ENCODE assay signal across 2 fruit fly cellular contexts in genomic region chr3L:4825584-4825983, dm6.
TF ChIP-seq lines count a peak whose summit lies in the region.

TSS of gene Dhc64C (minus strand) at chr3L:4825687.
TSS of gene LeuRS-m (plus strand) at chr3L:4825853.

TF ChIP-seq in whole organism, embryonic, 481 proteins besides CTCF, POLR2A, EP300 and RAD21 (continued from another document and continues in another):
- no peak for TF ChIP-seq Trl (optimal IDR thresholded peaks at IDR 0.05; lab: Kevin White, UChicago)
- peak; percentile 16 for TF ChIP-seq Trl (GFP tag; optimal IDR thresholded peaks at IDR 0.05; lab: Kevin White, UChicago)
- TF ChIP-seq bbx (GFP tag; IDR thresholded peaks at IDR 0.05; lab: Robert Waterston, UW; ENCODE audit: partially characterized antibody), result peak; percentile 72
- no peak for TF ChIP-seq ranshi (GFP tag; IDR thresholded peaks at IDR 0.05; lab: Robert Waterston, UW)
- TF ChIP-seq CG1024 (GFP tag; IDR thresholded peaks at IDR 0.05; lab: Robert Waterston, UW), result no peak
- no peak for TF ChIP-seq CG6175 (GFP tag; IDR thresholded peaks at IDR 0.05; lab: Robert Waterston, UW)
- TF ChIP-seq ken (GFP tag; IDR thresholded peaks at IDR 0.05; lab: Robert Waterston, UW), result no peak; the same call in 2 of the 3 replicates
- TF ChIP-seq knrl (GFP tag; IDR thresholded peaks at IDR 0.05; lab: Robert Waterston, UW; ENCODE audit: partially characterized antibody), result peak; percentile 69
- no peak for TF ChIP-seq pfk (GFP tag; optimal IDR thresholded peaks at IDR 0.05; lab: Kevin White, UChicago)
- no peak; the same call in 3 of the 4 replicates for TF ChIP-seq Gug (GFP tag; IDR thresholded peaks at IDR 0.05; lab: Robert Waterston, UW)
- TF ChIP-seq kah (GFP tag; optimal IDR thresholded peaks at IDR 0.05; lab: Kevin White, UChicago), result no peak
- TF ChIP-seq CG18476 (GFP tag; optimal IDR thresholded peaks at IDR 0.05; lab: Kevin White, UChicago), result no peak
- TF ChIP-seq en (GFP tag; optimal IDR thresholded peaks at IDR 0.05; lab: Kevin White, UChicago), result no peak
- TF ChIP-seq CG4360 (GFP tag; IDR thresholded peaks at IDR 0.05; lab: Robert Waterston, UW), result no peak
- TF ChIP-seq pita (GFP tag; optimal IDR thresholded peaks at IDR 0.05; lab: Kevin White, UChicago), result no peak
- no peak for TF ChIP-seq cad (GFP tag; optimal IDR thresholded peaks at IDR 0.05; lab: Kevin White, UChicago)
- peak; percentile 46 for TF ChIP-seq CG9817 (tag; optimal IDR thresholded peaks at IDR 0.05; lab: Kevin White, UChicago)
- peak; percentile 14 for TF ChIP-seq fu2 (GFP tag; optimal IDR thresholded peaks at IDR 0.05; lab: Kevin White, UChicago)
- TF ChIP-seq CG11695 (GFP tag; IDR thresholded peaks at IDR 0.05; lab: Robert Waterston, UW), result no peak
- TF ChIP-seq Atf3 (GFP tag; optimal IDR thresholded peaks at IDR 0.05; lab: Kevin White, UChicago), result peak; percentile 62
- TF ChIP-seq tin (GFP tag; optimal IDR thresholded peaks at IDR 0.05; lab: Kevin White, UChicago), result peak; percentile 38
- peak; percentile 39 for TF ChIP-seq CoRest (tag; optimal IDR thresholded peaks at IDR 0.05; lab: Kevin White, UChicago)
- TF ChIP-seq Fer1 (GFP tag; optimal IDR thresholded peaks at IDR 0.05; lab: Kevin White, UChicago), result no peak
- TF ChIP-seq CG11398 (GFP tag; optimal IDR thresholded peaks at IDR 0.05; lab: Kevin White, UChicago), result no peak
- TF ChIP-seq CG17912 (GFP tag; optimal IDR thresholded peaks at IDR 0.05; lab: Kevin White, UChicago), result peak; percentile 9
- peak; percentile 65 for TF ChIP-seq CG14860 (GFP tag; IDR thresholded peaks at IDR 0.05; lab: Robert Waterston, UW; ENCODE audit: partially characterized antibody)
- peak in 1 of 2 experiments; percentile 81 for TF ChIP-seq insv (GFP tag; optimal IDR thresholded peaks at IDR 0.05; lab: Kevin White, UChicago)
- TF ChIP-seq unpg (GFP tag; optimal IDR thresholded peaks at IDR 0.05; lab: Kevin White, UChicago), result no peak
- TF ChIP-seq Jarid2 (GFP tag; optimal IDR thresholded peaks at IDR 0.05; lab: Kevin White, UChicago), result no peak
- TF ChIP-seq Side (GFP tag; optimal IDR thresholded peaks at IDR 0.05; lab: Kevin White, UChicago), result peak; percentile 56
- TF ChIP-seq ato (GFP tag; IDR thresholded peaks at IDR 0.05; lab: Robert Waterston, UW; ENCODE audit: partially characterized antibody), result peak; percentile 46; the same call in 1 of the 2 replicates
- peak; percentile 66 for TF ChIP-seq CG15601 (tag; optimal IDR thresholded peaks at IDR 0.05; lab: Kevin White, UChicago)
- TF ChIP-seq corto (GFP tag; optimal IDR thresholded peaks at IDR 0.05; lab: Kevin White, UChicago), result no peak
- TF ChIP-seq CG6683 (GFP tag; optimal IDR thresholded peaks at IDR 0.05; lab: Kevin White, UChicago), result no peak
- TF ChIP-seq Stat92E (GFP tag; optimal IDR thresholded peaks at IDR 0.05; lab: Kevin White, UChicago), result peak in 1 of 3 experiments; percentile 13
- peak; percentile 72 for TF ChIP-seq amos (GFP tag; IDR thresholded peaks at IDR 0.05; lab: Robert Waterston, UW; ENCODE audit: partially characterized antibody)
- TF ChIP-seq Bgb (GFP tag; IDR thresholded peaks at IDR 0.05; lab: Robert Waterston, UW; ENCODE audit: partially characterized antibody), result peak; percentile 70; the same call in 1 of the 2 replicates
- TF ChIP-seq ems (GFP tag; optimal IDR thresholded peaks at IDR 0.05; lab: Kevin White, UChicago), result no peak
- TF ChIP-seq Rfx (GFP tag; IDR thresholded peaks at IDR 0.05; lab: Robert Waterston, UW), result peak; percentile 69
- no peak for TF ChIP-seq stc (GFP tag; IDR thresholded peaks at IDR 0.05; lab: Robert Waterston, UW)
- TF ChIP-seq CG2120 (GFP tag; optimal IDR thresholded peaks at IDR 0.05; lab: Kevin White, UChicago), result peak; percentile 54
- TF ChIP-seq dpn (GFP tag; optimal IDR thresholded peaks at IDR 0.05; lab: Kevin White, UChicago), result peak; percentile 42 to 67
- no peak for TF ChIP-seq CG17568 (GFP tag; optimal IDR thresholded peaks at IDR 0.05; lab: Kevin White, UChicago)
- TF ChIP-seq CG3847 (GFP tag; IDR thresholded peaks at IDR 0.05; lab: Robert Waterston, UW), result peak; percentile 93
- no peak for TF ChIP-seq CG8478 (optimal IDR thresholded peaks at IDR 0.05; lab: Kevin White, UChicago)
- TF ChIP-seq Sox100B (GFP tag; optimal IDR thresholded peaks at IDR 0.05; lab: Kevin White, UChicago), result no peak
- no peak for TF ChIP-seq pros (GFP tag; optimal IDR thresholded peaks at IDR 0.05; lab: Kevin White, UChicago)
- TF ChIP-seq CG17186 (GFP tag; optimal IDR thresholded peaks at IDR 0.05; lab: Kevin White, UChicago), result no peak
- no peak; the same call in 2 of the 3 replicates for TF ChIP-seq hb (GFP tag; IDR thresholded peaks at IDR 0.05; lab: Robert Waterston, UW; ENCODE audit: partially characterized antibody)
- TF ChIP-seq CG3281 (GFP tag; optimal IDR thresholded peaks at IDR 0.05; lab: Kevin White, UChicago), result no peak
- TF ChIP-seq bab2 (GFP tag; optimal IDR thresholded peaks at IDR 0.05; lab: Kevin White, UChicago), result no peak
- TF ChIP-seq sim (GFP tag; IDR thresholded peaks at IDR 0.05; lab: Robert Waterston, UW), result no peak
- no peak for TF ChIP-seq dysf (GFP tag; IDR thresholded peaks at IDR 0.05; lab: Robert Waterston, UW)
- TF ChIP-seq Oaz (GFP tag; IDR thresholded peaks at IDR 0.05; lab: Robert Waterston, UW), result no peak
- TF ChIP-seq CG8765 (GFP tag; IDR thresholded peaks at IDR 0.05; lab: Robert Waterston, UW), result no peak
- TF ChIP-seq dan (GFP tag; IDR thresholded peaks at IDR 0.05; lab: Robert Waterston, UW), result no peak
- peak; percentile 68; the same call in 1 of the 2 replicates for TF ChIP-seq vvl (GFP tag; IDR thresholded peaks at IDR 0.05; lab: Robert Waterston, UW)
- TF ChIP-seq sens-2 (GFP tag; IDR thresholded peaks at IDR 0.05; lab: Robert Waterston, UW), result no peak
- no peak for TF ChIP-seq wdn (GFP tag; IDR thresholded peaks at IDR 0.05; lab: Robert Waterston, UW)
- TF ChIP-seq jumu (GFP tag; optimal IDR thresholded peaks at IDR 0.05; lab: Kevin White, UChicago), result peak; percentile 49
- TF ChIP-seq sna (GFP tag; IDR thresholded peaks at IDR 0.05; lab: Robert Waterston, UW; ENCODE audit: partially characterized antibody), result 0 out of 2 replicates have a peak, but pooled peaks have one; percentile 29
- no peak for TF ChIP-seq gce (GFP tag; IDR thresholded peaks at IDR 0.05; lab: Robert Waterston, UW)
- TF ChIP-seq lola (GFP tag; optimal IDR thresholded peaks at IDR 0.05; lab: Kevin White, UChicago), result no peak
- peak; percentile 29 for TF ChIP-seq da (GFP tag; optimal IDR thresholded peaks at IDR 0.05; lab: Kevin White, UChicago)
- TF ChIP-seq Bteb2 (GFP tag; optimal IDR thresholded peaks at IDR 0.05; lab: Kevin White, UChicago), result peak; percentile 18

TF ChIP-seq in whole organism, prepupa, 60 proteins besides CTCF, POLR2A, EP300 and RAD21 (continued from another document):
- TF ChIP-seq eg (GFP tag; IDR thresholded peaks at IDR 0.05; lab: Robert Waterston, UW) (no peak), CG6792 (GFP tag; optimal IDR thresholded peaks at IDR 0.05; lab: Kevin White, UChicago) (no peak), CG8119 (GFP tag; IDR thresholded peaks at IDR 0.05; lab: Robert Waterston, UW) (no peak), achi (GFP tag; optimal IDR thresholded peaks at IDR 0.05; lab: Kevin White, UChicago) (no peak), Lpt (GFP tag; optimal IDR thresholded peaks at IDR 0.05; lab: Kevin White, UChicago) (no peak), CG7368 (GFP tag; optimal IDR thresholded peaks at IDR 0.05; lab: Kevin White, UChicago) (no peak), fd59A (GFP tag; optimal IDR thresholded peaks at IDR 0.05; lab: Kevin White, UChicago) (no peak), Sox102F (GFP tag; optimal IDR thresholded peaks at IDR 0.05; lab: Kevin White, UChicago) (no peak), CG34406 (GFP tag; optimal IDR thresholded peaks at IDR 0.05; lab: Kevin White, UChicago) (no peak), salr (GFP tag; optimal IDR thresholded peaks at IDR 0.05; lab: Kevin White, UChicago) (no peak), Smox (GFP tag; optimal IDR thresholded peaks at IDR 0.05; lab: Kevin White, UChicago) (no peak), pdm3 (GFP tag; optimal IDR thresholded peaks at IDR 0.05; lab: Kevin White, UChicago) (no peak), spab (GFP tag; optimal IDR thresholded peaks at IDR 0.05; lab: Kevin White, UChicago) (no peak), CG8632 (GFP tag; optimal IDR thresholded peaks at IDR 0.05; lab: Kevin White, UChicago) (no peak), CG10631 (GFP tag; optimal IDR thresholded peaks at IDR 0.05; lab: Kevin White, UChicago) (no peak), topi (GFP tag; optimal IDR thresholded peaks at IDR 0.05; lab: Kevin White, UChicago) (no peak), CG11294 (GFP tag; IDR thresholded peaks at IDR 0.05; lab: Robert Waterston, UW) (no peak), Met (GFP tag; optimal IDR thresholded peaks at IDR 0.05; lab: Kevin White, UChicago) (no peak), CG3919 (GFP tag; optimal IDR thresholded peaks at IDR 0.05; lab: Kevin White, UChicago) (peak; percentile 8), CG10669 (GFP tag; optimal IDR thresholded peaks at IDR 0.05; lab: Kevin White, UChicago) (no peak), CG6854 (GFP tag; optimal IDR thresholded peaks at IDR 0.05; lab: Kevin White, UChicago) (no peak), CG11902 (GFP tag; optimal IDR thresholded peaks at IDR 0.05; lab: Kevin White, UChicago) (no peak), acj6 (GFP tag; optimal IDR thresholded peaks at IDR 0.05; lab: Kevin White, UChicago) (no peak), Hr4 (GFP tag; optimal IDR thresholded peaks at IDR 0.05; lab: Kevin White, UChicago) (no peak), CG15336 (GFP tag; IDR thresholded peaks at IDR 0.05; lab: Robert Waterston, UW) (peak; percentile 6; the same call in 1 of the 2 replicates), esn (GFP tag; optimal IDR thresholded peaks at IDR 0.05; lab: Kevin White, UChicago) (no peak), CG31627 (GFP tag; optimal IDR thresholded peaks at IDR 0.05; lab: Kevin White, UChicago) (peak; percentile 54), CG9139 (GFP tag; optimal IDR thresholded peaks at IDR 0.05; lab: Kevin White, UChicago) (no peak), dsx (GFP tag; optimal IDR thresholded peaks at IDR 0.05; lab: Kevin White, UChicago; ENCODE audit: poor library complexity, severe bottlenecking) (no peak), OdsH (GFP tag; optimal IDR thresholded peaks at IDR 0.05; lab: Kevin White, UChicago) (no peak), ss (GFP tag; optimal IDR thresholded peaks at IDR 0.05; lab: Kevin White, UChicago) (no peak), CG6276 (GFP tag; optimal IDR thresholded peaks at IDR 0.05; lab: Kevin White, UChicago) (no peak), CG3032 (tag; optimal IDR thresholded peaks at IDR 0.05; lab: Kevin White, UChicago) (no peak), Eip75B (GFP tag; optimal IDR thresholded peaks at IDR 0.05; lab: Kevin White, UChicago) (peak; percentile 32), CG4318 (GFP tag; optimal IDR thresholded peaks at IDR 0.05; lab: Kevin White, UChicago) (no peak), Hr39 (GFP tag; optimal IDR thresholded peaks at IDR 0.05; lab: Kevin White, UChicago) (peak; percentile 19), Ets21C (GFP tag; optimal IDR thresholded peaks at IDR 0.05; lab: Kevin White, UChicago) (no peak), svp (GFP tag; lab: Kevin White, UChicago) (no peak), fkh (GFP tag; optimal IDR thresholded peaks at IDR 0.05; lab: Kevin White, UChicago) (no peak)
